Worm (Caenorhabditis elegans) whole organism, young adult: Measurements from ENCODE around the gene denn-4.
A peak's percentile ranks its signal among the peaks of the same experiment; 100 is the strongest.

Source experiments
- B0019.2 ChIP-seq: fragments of 200-800 bp; sonication (Bioruptor generic); conservative IDR thresholded peaks from 2 replicates; pipeline ENCODE4 v1.3.6; 2022; ENCODE audit warnings: missing genetic modification reagents, missing genetic modification characterization, missing compliant biosample characterization
- F22D6.2 ChIP-seq: sonication (generic microtip); optimal IDR thresholded peaks from 2 replicates; lab custom pipeline; 2016; ENCODE audit warnings: mild to moderate bottlenecking, missing genetic modification characterization, missing compliant biosample characterization
- F33H1.4 ChIP-seq: fragments of 200-800 bp; sonication (Bioruptor generic); IDR thresholded peaks from 2 replicates; pipeline ENCODE4 v1.3.6; 2022; ENCODE audit warnings: missing genetic modification reagents, missing genetic modification characterization, missing compliant biosample characterization
- F37B4.10 ChIP-seq: fragments of 200-800 bp; sonication (Bioruptor generic); IDR thresholded peaks from 2 replicates; pipeline ENCODE4 v1.3.6; 2022; ENCODE audit warnings: missing genetic modification characterization, missing compliant biosample characterization
- K12H6.12 ChIP-seq: fragments of 200-800 bp; sonication (Bioruptor generic); optimal IDR thresholded peaks from 2 replicates; lab custom pipeline; 2018; ENCODE audit warnings: mild to moderate bottlenecking, missing genetic modification characterization, missing compliant biosample characterization
- Y53F4B.3 ChIP-seq: fragments of 200-800 bp; sonication (Bioruptor generic); IDR thresholded peaks from 2 replicates; pipeline ENCODE4 v1.3.6; 2022; ENCODE audit warnings: missing genetic modification reagents, missing genetic modification characterization, missing compliant biosample characterization
- ZK185.1 ChIP-seq: sonication (generic microtip); optimal IDR thresholded peaks from 2 replicates; lab custom pipeline; 2016; ENCODE audit warnings: mild to moderate bottlenecking, missing genetic modification characterization, missing compliant biosample characterization; ENCODE audit not compliant: poor library complexity, severe bottlenecking
- aptf-2 ChIP-seq: fragments of 200-800 bp; sonication (Bioruptor generic); conservative IDR thresholded peaks from 2 replicates; pipeline ENCODE4 v1.3.6; 2022; ENCODE audit warnings: missing genetic modification reagents, missing genetic modification characterization, missing compliant biosample characterization
- athp-1 ChIP-seq: sonication (generic microtip); optimal IDR thresholded peaks from 2 replicates; lab custom pipeline; 2017; ENCODE audit warnings: mild to moderate bottlenecking, missing genetic modification characterization, missing compliant biosample characterization
- attf-3 ChIP-seq: fragments of 200-800 bp; sonication (Bioruptor generic); conservative IDR thresholded peaks from 2 replicates; pipeline ENCODE4 v1.3.6; 2022; ENCODE audit warnings: missing genetic modification reagents, missing genetic modification characterization, missing compliant biosample characterization
- attf-5 ChIP-seq: fragments of 200-800 bp; sonication (Bioruptor generic); optimal IDR thresholded peaks from 2 replicates; lab custom pipeline; 2018; ENCODE audit warnings: mild to moderate bottlenecking, missing genetic modification characterization, missing compliant biosample characterization
- attf-6 ChIP-seq: fragments of 200-800 bp; sonication (Bioruptor generic); IDR thresholded peaks from 2 replicates; pipeline ENCODE4 v1.3.6; 2022; ENCODE audit warnings: missing genetic modification reagents, missing genetic modification characterization, missing compliant biosample characterization
- bed-1 ChIP-seq: fragments of 200-800 bp; sonication (Bioruptor generic); IDR thresholded peaks from 2 replicates; pipeline ENCODE4 v1.3.6; 2022; ENCODE audit warnings: missing genetic modification reagents, missing genetic modification characterization, missing compliant biosample characterization
- cebp-1 ChIP-seq, 2 experiments: fragments of 200-800 bp in 1 of 2; sonication (Bioruptor generic) in 1 of 2; sonication (generic microtip) in 1 of 2; IDR thresholded peaks in 1 of 2; optimal IDR thresholded peaks in 1 of 2; 2 replicates each; pipeline versions ENCODE4 v1.3.6 to Lab custom; 2017 to 2022; ENCODE audit warnings: missing compliant biosample characterization in 2 of 2, missing genetic modification characterization in 2 of 2, mild to moderate bottlenecking in 1 of 2, missing genetic modification reagents in 1 of 2, moderate library complexity in 1 of 2
- cebp-2 ChIP-seq: fragments of 200-800 bp; sonication (Bioruptor generic); IDR thresholded peaks from 2 replicates; pipeline ENCODE4 v1.3.6; 2022; ENCODE audit warnings: missing genetic modification characterization, missing compliant biosample characterization
- ceh-100 ChIP-seq: fragments of 200-800 bp; sonication (Bioruptor generic); IDR thresholded peaks from 2 replicates; pipeline ENCODE4 v1.3.6; 2022; ENCODE audit warnings: missing genetic modification reagents, missing genetic modification characterization, missing compliant biosample characterization
- ceh-27 ChIP-seq: fragments of 200-800 bp; sonication (Bioruptor generic); optimal IDR thresholded peaks from 2 replicates; lab custom pipeline; 2018; ENCODE audit warnings: mild to moderate bottlenecking, missing genetic modification characterization, moderate library complexity, missing compliant biosample characterization
- chd-7 ChIP-seq: sonication (generic microtip); optimal IDR thresholded peaks from 2 replicates; lab custom pipeline; 2016; ENCODE audit warnings: mild to moderate bottlenecking, missing genetic modification characterization, moderate library complexity, missing compliant biosample characterization
- dox-1 ChIP-seq: fragments of 200-800 bp; sonication (Bioruptor generic); IDR thresholded peaks from 2 replicates; pipeline ENCODE4 v1.3.6; 2022; ENCODE audit warnings: missing genetic modification reagents, missing genetic modification characterization, missing compliant biosample characterization
- dpl-1 ChIP-seq: fragments of 150-350 bp; optimal IDR thresholded peaks from 2 replicates; lab custom pipeline; 2014; ENCODE audit warnings: missing biosample characterization, missing genetic modification reagents, missing genetic modification characterization
- efl-1 ChIP-seq: fragments of 150-350 bp; optimal IDR thresholded peaks from 2 replicates; lab custom pipeline; 2014; ENCODE audit warnings: missing biosample characterization, missing genetic modification reagents, missing genetic modification characterization
- egl-18 ChIP-seq: fragments of 200-800 bp; sonication (Bioruptor generic); IDR thresholded peaks from 2 replicates; pipeline ENCODE4 v1.3.6; 2022; ENCODE audit warnings: missing genetic modification reagents, missing genetic modification characterization, missing compliant biosample characterization
- egrh-3 ChIP-seq: fragments of 200-800 bp; sonication (Bioruptor generic); IDR thresholded peaks from 2 replicates; pipeline ENCODE4 v1.3.6; 2022; ENCODE audit warnings: missing genetic modification reagents, missing genetic modification characterization, missing compliant biosample characterization
- ekl-4 ChIP-seq: fragments of 200-800 bp; sonication (Bioruptor generic); IDR thresholded peaks from 2 replicates; pipeline ENCODE4 v1.3.6; 2022; ENCODE audit warnings: missing genetic modification reagents, missing genetic modification characterization, missing compliant biosample characterization
- lin-35 ChIP-seq, 3 experiments: fragments of 150-350 bp in 2 of 3; sonication (generic microtip) in 1 of 3; optimal IDR thresholded peaks; 2 replicates each; lab custom pipeline; 2014 to 2018; ENCODE audit warnings: missing biosample characterization in 3 of 3, missing genetic modification characterization in 3 of 3, missing genetic modification reagents in 3 of 3
- lin-54 ChIP-seq: fragments of 200-800 bp; sonication (Bioruptor generic); optimal IDR thresholded peaks from 2 replicates; lab custom pipeline; 2018; ENCODE audit warnings: mild to moderate bottlenecking, missing genetic modification characterization, missing compliant biosample characterization
- lsl-1 ChIP-seq: fragments of 200-800 bp; sonication (Bioruptor generic); optimal IDR thresholded peaks from 2 replicates; lab custom pipeline; 2018; ENCODE audit warnings: mild to moderate bottlenecking, missing genetic modification characterization, moderate library complexity, missing compliant biosample characterization
- madf-6 ChIP-seq: fragments of 200-800 bp; sonication (Bioruptor generic); IDR thresholded peaks from 2 replicates; pipeline ENCODE4 v1.3.6; 2022; ENCODE audit warnings: missing genetic modification reagents, missing genetic modification characterization, missing compliant biosample characterization
- mcd-1 ChIP-seq: fragments of 200-800 bp; sonication (Bioruptor generic); IDR thresholded peaks from 2 replicates; pipeline ENCODE4 v1.3.6; 2022; ENCODE audit warnings: missing genetic modification reagents, missing genetic modification characterization, missing compliant biosample characterization
- nfya-1 ChIP-seq: sonication (generic microtip); optimal IDR thresholded peaks from 2 replicates; lab custom pipeline; 2017; ENCODE audit warnings: antibody characterized with exemption, missing compliant biosample characterization, missing genetic modification characterization, borderline replicate concordance; ENCODE audit not compliant: insufficient read depth
- nfyb-1 ChIP-seq: fragments of 200-800 bp; sonication (Bioruptor generic); IDR thresholded peaks from 2 replicates; pipeline ENCODE4 v1.3.6; 2022; ENCODE audit warnings: missing genetic modification reagents, missing genetic modification characterization, missing compliant biosample characterization
- nhr-179 ChIP-seq: sonication (generic microtip); optimal IDR thresholded peaks from 2 replicates; lab custom pipeline; 2016; ENCODE audit warnings: mild to moderate bottlenecking, missing genetic modification characterization, missing compliant biosample characterization
- sea-2 ChIP-seq: fragments of 200-800 bp; sonication (Bioruptor generic); IDR thresholded peaks from 2 replicates; pipeline ENCODE4 v1.3.6; 2022; ENCODE audit warnings: missing genetic modification characterization, missing compliant biosample characterization
- tbp1 ChIP-seq: fragments of 200-800 bp; sonication (Bioruptor generic); optimal IDR thresholded peaks from 2 replicates; lab custom pipeline; 2018; ENCODE audit warnings: mild to moderate bottlenecking, missing genetic modification characterization, missing compliant biosample characterization
- tbx-9 ChIP-seq: sonication (generic microtip); optimal IDR thresholded peaks from 2 replicates; lab custom pipeline; 2016; ENCODE audit warnings: borderline replicate concordance, missing genetic modification characterization, inconsistent platforms, missing compliant biosample characterization
- zfh-2 ChIP-seq: fragments of 200-800 bp; sonication (Bioruptor generic); conservative IDR thresholded peaks from 2 replicates; pipeline ENCODE4 v1.3.6; 2022; ENCODE audit warnings: missing genetic modification reagents, missing genetic modification characterization, missing compliant biosample characterization
- ztf-25 ChIP-seq: fragments of 200-800 bp; sonication (Bioruptor generic); IDR thresholded peaks from 2 replicates; pipeline ENCODE4 v1.3.6; 2022; ENCODE audit warnings: missing genetic modification reagents, missing genetic modification characterization, missing compliant biosample characterization
- ztf-26 ChIP-seq: sonication (generic microtip); optimal IDR thresholded peaks from 2 replicates; lab custom pipeline; 2017; ENCODE audit warnings: missing genetic modification characterization, missing compliant biosample characterization
- ztf-28 ChIP-seq: fragments of 200-800 bp; sonication (Bioruptor generic); IDR thresholded peaks from 2 replicates; pipeline ENCODE4 v1.3.6; 2022; ENCODE audit warnings: missing genetic modification reagents, missing genetic modification characterization, missing compliant biosample characterization
- ztf-6 ChIP-seq: fragments of 200-800 bp; sonication (Bioruptor generic); IDR thresholded peaks from 2 replicates; pipeline ENCODE4 v1.3.6; 2022; ENCODE audit warnings: missing genetic modification reagents, missing genetic modification characterization, missing compliant biosample characterization

The denn-4 gene

ce11 chrIV:1979782-1980181, 56.0 kb downstream of the denn-4 start, which contains the start of gene Y76B12C.8:
TSS of gene Y76B12C.8 (plus strand) at chrIV:1979988.
- TF ChIP-seq athp-1 (tag; lab: Kevin White, UChicago) (no peak), nfya-1 (tag; lab: Kevin White, UChicago) (no peak), ztf-25 (GFP tag; lab: Robert Waterston, UW) (no peak), F22D6.2 (tag; lab: Kevin White, UChicago) (no peak), egl-18 (GFP tag; lab: Robert Waterston, UW) (no peak), lin-35 (GFP tag; optimal IDR thresholded peaks at IDR 0.05; lab: Kevin White, UChicago) (no peak), attf-5 (GFP tag; lab: Kevin White, UChicago) (no peak), nfyb-1 (GFP tag; lab: Robert Waterston, UW) (no peak), K12H6.12 (tag; lab: Kevin White, UChicago) (no peak), attf-6 (no peak), cebp-2 (GFP tag; lab: Robert Waterston, UW) (no peak), ZK185.1 (tag; lab: Kevin White, UChicago) (no peak), tbx-9 (tag; lab: Kevin White, UChicago) (no peak), sea-2 (no peak), Y53F4B.3 (GFP tag; lab: Robert Waterston, UW) (no peak), ekl-4 (no peak)

DNA sequence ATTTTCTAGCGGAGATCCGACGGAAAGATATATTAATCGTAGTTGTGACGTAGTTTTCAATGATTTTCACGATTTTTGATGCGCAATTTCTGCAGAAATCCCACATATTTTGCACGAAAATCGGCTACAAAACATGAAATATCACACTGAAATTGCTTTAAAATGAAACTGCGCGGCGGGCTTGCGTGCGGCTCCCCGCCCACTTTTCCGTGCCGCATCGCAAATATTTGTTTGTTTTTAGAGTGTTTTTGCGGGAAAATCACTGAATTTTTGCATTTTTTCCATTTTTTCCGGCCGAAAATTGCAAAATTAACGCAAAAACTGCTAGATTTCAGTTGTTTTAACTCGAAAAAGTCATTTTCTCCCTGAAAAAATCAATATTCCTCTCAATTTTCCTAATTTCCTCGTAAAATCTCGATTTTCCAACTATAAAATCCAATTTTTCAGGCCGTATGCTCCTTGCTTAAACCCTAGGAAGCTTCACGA, 57.2 kb downstream of the denn-4 start, which contains the start of gene Y76B12C.6:
Y76B12C.6 (plus strand) TSS at position 436 of the 486 bp plus-strand sequence.
- peak; percentile 20 for TF ChIP-seq lsl-1
- no peak for TF ChIP-seq ZK185.1 (tag; lab: Kevin White, UChicago)
- TF ChIP-seq cebp-1 (GFP tag; IDR thresholded peaks at IDR 0.05; lab: Robert Waterston, UW): no peak
- TF ChIP-seq cebp-1 (tag; optimal IDR thresholded peaks at IDR 0.05; lab: Kevin White, UChicago): peak; percentile 48
- TF ChIP-seq chd-7 (tag; lab: Kevin White, UChicago): no peak
- no peak for TF ChIP-seq F37B4.10 (GFP tag; lab: Robert Waterston, UW)
- TF ChIP-seq aptf-2 (GFP tag; lab: Robert Waterston, UW): no peak
- peak; percentile 40 for TF ChIP-seq attf-5 (GFP tag; lab: Kevin White, UChicago)
- TF ChIP-seq mcd-1 (GFP tag; lab: Robert Waterston, UW): peak; percentile 53
- TF ChIP-seq nhr-179 (tag; lab: Kevin White, UChicago): no peak
- peak; percentile 55 for TF ChIP-seq efl-1
- TF ChIP-seq F33H1.4 (GFP tag; lab: Robert Waterston, UW): 0 out of 2 replicates have a peak, but pooled peaks have one; percentile 18
- TF ChIP-seq tbp1 (GFP tag; lab: Kevin White, UChicago): peak; percentile 9
- 0 out of 2 replicates have a peak, but pooled peaks have one; percentile 34 for TF ChIP-seq dox-1
- peak; percentile 39 for TF ChIP-seq dpl-1
- TF ChIP-seq ceh-27: peak; percentile 11
- TF ChIP-seq madf-6 (GFP tag; lab: Robert Waterston, UW): peak; percentile 48
- TF ChIP-seq ceh-100 (GFP tag; lab: Robert Waterston, UW): peak; percentile 47
- peak; percentile 10 for TF ChIP-seq lin-54 (GFP tag; lab: Kevin White, UChicago)
- 0 out of 2 replicates have a peak, but pooled peaks have one; percentile 34 for TF ChIP-seq ztf-28 (GFP tag; lab: Robert Waterston, UW)
- TF ChIP-seq attf-3: 0 out of 2 replicates have a peak, but pooled peaks have one; percentile 32

DNA sequence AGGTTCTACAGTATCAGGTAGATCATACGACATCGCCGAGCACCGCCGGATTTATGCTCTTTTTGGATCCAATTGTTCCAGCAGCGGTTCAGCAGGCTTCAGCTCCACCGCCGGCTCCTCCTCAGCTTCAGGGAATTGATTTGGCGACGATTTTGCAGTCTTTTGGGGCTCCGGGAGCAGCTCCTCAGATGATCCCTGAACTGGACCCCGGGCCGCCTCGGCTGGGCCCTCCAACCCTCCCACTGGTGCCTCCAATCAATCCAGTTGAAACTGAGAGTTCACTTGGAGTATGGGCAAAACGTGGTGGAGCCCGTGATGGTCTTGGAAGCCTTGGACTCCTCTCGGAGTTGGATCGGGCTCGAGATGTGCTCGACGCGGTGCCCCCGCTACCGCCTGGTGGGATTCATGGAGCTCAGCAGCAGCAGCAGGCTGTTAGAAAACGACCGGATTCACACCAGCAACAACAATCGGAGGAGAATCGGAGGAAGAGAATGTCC, 67.1 kb downstream of the denn-4 start:
- TF ChIP-seq efl-1 (no peak), egrh-3 (GFP tag; lab: Robert Waterston, UW) (peak; percentile 84; the same call in 1 of the 2 replicates), bed-1 (GFP tag; lab: Robert Waterston, UW) (no peak), ztf-26 (tag; lab: Kevin White, UChicago) (no peak), ztf-6 (GFP tag; lab: Robert Waterston, UW) (0 out of 2 replicates have a peak, but pooled peaks have one; percentile 22), B0019.2 (GFP tag; lab: Robert Waterston, UW) (no peak), zfh-2 (GFP tag; lab: Robert Waterston, UW) (peak; percentile 85)
